Fruit fly (Drosophila melanogaster): ENCODE measurements around the gene mRpS30.

mRpS30 gene

DNA sequence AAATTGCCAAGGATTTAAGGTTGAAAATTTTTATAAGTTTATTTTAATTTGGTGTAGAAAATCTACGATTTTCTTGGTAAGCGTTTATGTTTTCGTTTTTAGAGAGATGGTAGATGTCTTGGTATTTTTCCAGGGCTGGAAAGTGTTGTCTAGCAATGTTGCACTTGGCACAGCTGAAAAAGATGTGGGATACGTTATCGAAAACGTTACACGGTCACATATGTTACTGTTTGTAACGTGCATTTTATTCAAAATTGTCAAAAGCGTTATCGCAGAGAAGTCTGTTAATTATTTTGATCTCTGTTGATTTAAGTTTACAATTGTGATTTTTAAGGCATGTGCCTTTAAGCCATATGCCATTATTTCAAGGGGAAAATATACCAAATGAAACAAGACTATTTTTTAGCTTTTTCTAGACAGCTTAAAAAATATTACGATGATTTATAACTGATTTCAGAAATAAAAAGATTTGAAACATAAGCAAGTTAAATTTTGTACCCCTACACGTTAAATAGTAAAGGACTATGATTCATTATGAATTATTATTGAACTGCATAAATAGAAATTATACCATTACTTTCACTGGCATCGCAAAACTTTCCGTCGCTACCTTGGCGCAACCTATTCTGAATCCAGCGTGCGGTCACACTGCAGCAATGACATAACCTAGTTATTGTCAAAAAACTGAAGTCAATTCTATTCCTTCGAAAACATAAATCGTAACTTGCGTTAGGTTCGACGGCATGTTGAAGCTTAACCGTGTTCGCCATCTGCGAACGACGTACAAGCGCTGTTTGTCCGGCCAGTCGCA lies at the start of gene mRpS30, which contains the start of gene Paf-AHalpha:
mRpS30 (plus strand) TSS at position 619 of the 811 bp plus-strand sequence.
Paf-AHalpha (minus strand) TSS at position 155 of the 811 bp plus-strand sequence.
- no peak for TF ChIP-seq EcR (GFP tag; optimal IDR thresholded peaks at IDR 0.05)
- TF ChIP-seq psq (optimal IDR thresholded peaks at IDR 0.05), result no peak
- TF ChIP-seq CG8478 (optimal IDR thresholded peaks at IDR 0.05), result no peak
- TF ChIP-seq pan (optimal IDR thresholded peaks at IDR 0.05), result no peak
- TF ChIP-seq usp (GFP tag; optimal IDR thresholded peaks at IDR 0.05), result no peak
- TF ChIP-seq Dll (optimal IDR thresholded peaks at IDR 0.05), result no peak

DNA sequence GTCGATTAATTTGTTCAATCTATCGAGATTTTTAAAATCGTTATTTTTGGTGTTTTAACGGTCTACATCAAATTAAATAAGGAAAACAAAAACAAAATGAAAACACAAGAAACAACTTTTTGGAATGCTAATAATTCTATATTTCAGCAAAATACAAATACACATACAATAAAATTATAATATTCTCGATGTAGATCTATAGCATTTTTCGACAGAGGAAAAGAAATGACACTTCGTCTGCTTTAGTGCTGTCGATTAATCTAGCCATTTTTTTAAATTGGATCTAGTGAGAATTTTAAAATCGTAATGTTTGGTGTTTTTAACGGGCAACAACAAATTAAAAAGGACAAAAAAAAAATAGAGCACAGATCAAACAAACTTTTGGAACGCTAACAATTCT lies 48.7 kb upstream of the mRpS30 start, which contains the start of gene Arp6:
Arp6 (minus strand) TSS at position 11 of the 400 bp plus-strand sequence.
- TF ChIP-seq EcR (GFP tag; optimal IDR thresholded peaks at IDR 0.05), result no peak
- no peak for TF ChIP-seq CG8478 (optimal IDR thresholded peaks at IDR 0.05)
- no peak for TF ChIP-seq pan (optimal IDR thresholded peaks at IDR 0.05)
- TF ChIP-seq usp (GFP tag; optimal IDR thresholded peaks at IDR 0.05), result no peak
- TF ChIP-seq Dll (optimal IDR thresholded peaks at IDR 0.05), result no peak
- no peak for TF ChIP-seq psq (optimal IDR thresholded peaks at IDR 0.05)

DNA sequence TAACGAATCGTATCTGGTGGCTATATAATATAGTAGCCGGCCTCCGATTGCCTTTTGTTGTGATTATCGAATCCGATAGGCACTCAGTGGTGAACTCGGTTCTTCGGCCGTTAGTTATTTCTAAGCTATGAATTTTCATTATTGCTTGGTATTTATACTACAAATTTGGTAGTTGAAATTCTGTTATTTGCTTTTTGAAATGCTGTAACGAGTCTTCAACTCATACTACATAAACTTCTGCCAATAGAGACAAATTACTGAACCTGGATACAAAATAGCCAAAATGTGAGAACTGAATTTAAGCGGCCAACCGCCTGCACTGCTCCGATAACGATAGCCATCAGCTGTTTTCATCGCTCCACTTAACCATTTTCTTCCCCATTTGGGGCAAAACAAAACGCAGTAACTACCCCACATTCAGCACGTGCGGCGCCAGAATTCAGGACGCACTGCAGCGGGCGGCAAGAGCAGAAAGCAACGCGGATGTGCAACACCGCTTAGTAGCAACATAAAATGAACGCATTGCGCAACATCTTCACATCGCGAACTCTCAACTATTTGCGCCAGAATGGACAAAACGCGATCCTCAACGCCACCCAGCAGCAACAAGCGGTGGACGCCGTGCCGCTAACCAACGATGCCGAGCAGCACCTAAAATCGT lies 46.8 kb upstream of the mRpS30 start, which contains the start of the genes CG11679 and CG8206:
CG11679 (minus strand) TSS at position 65 of the 661 bp plus-strand sequence.
CG8206 (plus strand) TSS at position 341 of the 661 bp plus-strand sequence.
- TF ChIP-seq pan (optimal IDR thresholded peaks at IDR 0.05) (no peak), usp (GFP tag; optimal IDR thresholded peaks at IDR 0.05) (no peak), psq (optimal IDR thresholded peaks at IDR 0.05) (no peak), Dll (optimal IDR thresholded peaks at IDR 0.05) (no peak), CG8478 (optimal IDR thresholded peaks at IDR 0.05) (no peak), EcR (GFP tag; optimal IDR thresholded peaks at IDR 0.05) (no peak)

DNA sequence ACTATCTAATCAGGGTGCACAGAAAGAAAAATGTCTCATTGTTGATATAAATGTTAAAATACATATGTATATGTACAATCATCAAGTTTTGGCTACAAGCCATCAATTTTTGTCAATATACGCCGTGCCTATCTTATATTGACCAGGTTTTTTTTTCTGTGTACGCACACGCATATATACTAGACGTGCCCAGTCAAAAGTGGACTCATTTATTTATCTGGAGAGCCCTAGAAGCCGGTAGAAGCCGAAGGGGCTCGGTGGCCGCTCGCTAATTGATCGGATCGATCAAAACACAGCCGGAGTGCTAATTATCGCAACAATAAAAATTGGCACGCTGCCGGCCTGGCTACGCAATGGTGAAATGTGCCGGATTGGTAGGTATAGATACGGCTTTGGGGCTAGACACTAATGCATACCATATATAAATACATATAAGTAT lies 45.5 kb upstream of the mRpS30 start:
- TF ChIP-seq CG8478 (optimal IDR thresholded peaks at IDR 0.05), result no peak
- no peak for TF ChIP-seq Dll (optimal IDR thresholded peaks at IDR 0.05)
- TF ChIP-seq EcR (GFP tag; optimal IDR thresholded peaks at IDR 0.05), result no peak
- no peak for TF ChIP-seq psq (optimal IDR thresholded peaks at IDR 0.05)

DNA sequence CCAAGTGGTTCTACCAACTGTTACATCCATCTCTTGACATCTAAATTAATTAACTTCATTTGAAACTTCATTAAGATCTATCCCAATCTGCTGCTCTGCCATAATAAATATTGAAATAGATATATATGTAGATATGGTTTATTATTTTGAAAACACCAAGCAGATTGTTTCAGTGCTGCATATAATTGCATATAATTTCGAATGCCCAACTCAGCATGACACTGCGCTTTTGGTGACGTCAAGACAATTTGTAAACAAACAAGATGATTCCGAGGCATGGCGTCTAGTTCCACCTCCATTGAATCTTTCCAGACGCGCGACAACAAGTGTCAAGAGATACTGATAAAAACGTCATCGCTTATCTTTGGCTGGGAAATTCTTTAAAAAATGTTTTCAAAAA lies 45.0 kb upstream of the mRpS30 start:
- TF ChIP-seq CG8478 (optimal IDR thresholded peaks at IDR 0.05) (no peak), usp (GFP tag; optimal IDR thresholded peaks at IDR 0.05) (no peak), Dll (optimal IDR thresholded peaks at IDR 0.05) (no peak), psq (optimal IDR thresholded peaks at IDR 0.05) (no peak), EcR (GFP tag; optimal IDR thresholded peaks at IDR 0.05) (no peak), pan (optimal IDR thresholded peaks at IDR 0.05) (no peak)

DNA sequence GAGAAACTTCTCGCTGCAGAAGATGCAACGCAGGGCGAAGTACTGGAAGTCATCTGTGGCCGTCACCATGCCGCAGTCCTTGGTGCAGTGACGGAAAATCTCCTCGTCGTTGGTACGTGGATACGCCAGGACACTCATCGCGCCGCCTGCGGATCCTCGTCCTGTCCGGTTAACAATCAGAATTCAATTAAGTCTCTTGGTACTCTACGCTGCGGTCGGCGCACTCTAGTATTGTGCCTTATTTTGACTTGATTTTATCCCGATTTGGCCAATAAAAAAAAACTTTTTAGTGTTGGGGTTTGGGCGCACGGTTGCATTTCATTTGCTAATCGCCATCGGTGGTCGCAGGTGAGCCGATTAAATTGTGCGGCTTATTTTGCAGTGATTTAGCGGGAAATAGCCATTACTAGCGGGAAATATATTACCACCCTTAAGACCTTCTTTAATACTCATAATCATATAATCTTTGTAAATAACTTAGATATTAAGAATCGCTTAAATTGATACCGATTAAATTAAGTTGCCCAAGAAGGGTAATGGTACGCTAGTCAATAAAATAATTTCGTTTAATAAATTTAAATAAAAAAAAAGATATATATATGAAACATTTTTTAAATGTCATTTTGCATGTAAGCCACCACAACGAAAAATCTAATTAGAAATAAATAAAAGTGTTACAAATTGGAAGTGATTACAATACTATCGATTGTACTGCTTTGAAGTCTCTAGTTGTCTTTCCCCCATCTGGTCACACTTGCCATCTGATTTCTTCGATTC lies 39.8 kb upstream of the mRpS30 start, which contains the start of the genes CG8944 and CCT6:
CG8944 (minus strand) TSS at position 327 of the 777 bp plus-strand sequence.
CCT6 (plus strand) TSS at position 744 of the 777 bp plus-strand sequence.
- no peak for TF ChIP-seq psq (optimal IDR thresholded peaks at IDR 0.05)
- TF ChIP-seq Dll (optimal IDR thresholded peaks at IDR 0.05), result no peak
- no peak for TF ChIP-seq CG8478 (optimal IDR thresholded peaks at IDR 0.05)
- no peak for TF ChIP-seq pan (optimal IDR thresholded peaks at IDR 0.05)
- no peak for TF ChIP-seq EcR (GFP tag; optimal IDR thresholded peaks at IDR 0.05)

DNA sequence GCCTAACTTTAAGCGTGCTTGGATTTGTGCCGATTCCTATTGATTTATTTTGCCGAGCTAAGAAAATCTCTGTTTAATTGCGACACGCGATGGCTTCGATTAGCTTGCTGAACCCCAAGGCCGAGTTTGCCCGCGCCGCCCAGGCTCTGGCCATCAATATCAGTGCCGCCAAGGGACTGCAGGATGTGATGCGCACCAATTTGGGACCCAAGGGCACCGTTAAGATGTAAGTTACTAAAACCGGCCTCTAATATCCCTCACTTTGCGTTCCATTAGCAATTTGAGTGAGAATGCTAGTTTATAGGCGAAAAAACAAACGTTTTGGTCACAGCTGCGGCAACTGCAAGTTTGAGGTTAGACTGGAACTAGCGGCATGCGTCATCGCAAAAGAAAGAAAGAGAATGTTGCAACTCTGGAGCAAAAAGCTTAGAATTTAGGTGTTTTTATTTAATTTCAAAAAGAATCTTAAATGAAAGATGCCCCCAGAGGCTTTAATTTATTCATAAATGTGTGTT lies 39.1 kb upstream of the mRpS30 start:
- TF ChIP-seq Dll (optimal IDR thresholded peaks at IDR 0.05) (no peak), usp (GFP tag; optimal IDR thresholded peaks at IDR 0.05) (no peak), EcR (GFP tag; optimal IDR thresholded peaks at IDR 0.05) (no peak), CG8478 (optimal IDR thresholded peaks at IDR 0.05) (no peak), psq (optimal IDR thresholded peaks at IDR 0.05) (no peak), pan (optimal IDR thresholded peaks at IDR 0.05) (no peak)

DNA sequence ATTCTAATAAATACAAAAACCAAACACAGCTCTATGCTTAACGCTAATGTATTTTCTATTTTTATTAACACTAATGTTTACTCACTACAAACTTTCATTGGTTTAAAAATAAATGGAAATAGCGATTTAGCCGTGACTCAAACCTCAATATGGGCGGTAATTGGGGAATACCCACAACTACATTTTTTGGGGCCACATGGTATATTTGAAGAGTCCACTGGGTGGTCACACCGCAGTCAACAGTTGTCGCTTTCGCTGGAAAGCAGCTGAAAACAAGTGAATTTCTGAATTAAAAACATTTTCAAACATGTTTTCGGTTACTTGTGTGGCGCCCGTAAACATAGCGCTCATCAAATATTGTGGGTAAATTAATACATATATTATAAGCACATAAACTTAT lies 36.9 kb upstream of the mRpS30 start, which contains the start of gene Mvd:
Mvd (plus strand) TSS at position 222 of the 400 bp plus-strand sequence.
- TF ChIP-seq psq (optimal IDR thresholded peaks at IDR 0.05) (no peak), usp (GFP tag; optimal IDR thresholded peaks at IDR 0.05) (no peak), Dll (optimal IDR thresholded peaks at IDR 0.05) (no peak), EcR (GFP tag; optimal IDR thresholded peaks at IDR 0.05) (no peak), CG8478 (optimal IDR thresholded peaks at IDR 0.05) (no peak), pan (optimal IDR thresholded peaks at IDR 0.05) (no peak)

DNA sequence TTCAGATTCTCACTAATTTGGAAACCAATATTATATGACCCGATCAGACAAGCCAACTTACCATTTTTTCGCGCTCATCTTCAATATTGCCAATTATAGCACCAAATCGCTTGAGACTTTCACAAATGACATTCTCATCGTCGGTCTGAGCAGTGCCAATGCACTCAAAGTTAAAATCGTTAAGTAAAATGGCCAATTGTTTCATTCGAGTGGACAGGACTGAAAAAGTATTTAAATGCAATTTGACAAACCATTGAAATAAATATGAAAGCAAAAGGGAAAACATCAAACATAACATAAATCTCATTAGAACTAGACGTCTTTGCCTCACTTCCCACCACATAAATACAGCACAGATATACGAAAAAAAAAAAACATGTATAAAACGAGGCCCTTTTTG lies 29.8 kb upstream of the mRpS30 start, which contains the start of gene CG8260:
CG8260 (plus strand) TSS at position 301 of the 400 bp plus-strand sequence.
- TF ChIP-seq usp (GFP tag; optimal IDR thresholded peaks at IDR 0.05), result no peak
- no peak for TF ChIP-seq CG8478 (optimal IDR thresholded peaks at IDR 0.05)
- TF ChIP-seq Dll (optimal IDR thresholded peaks at IDR 0.05), result no peak
- TF ChIP-seq psq (optimal IDR thresholded peaks at IDR 0.05), result no peak
- no peak for TF ChIP-seq EcR (GFP tag; optimal IDR thresholded peaks at IDR 0.05)
- no peak for TF ChIP-seq pan (optimal IDR thresholded peaks at IDR 0.05)

DNA sequence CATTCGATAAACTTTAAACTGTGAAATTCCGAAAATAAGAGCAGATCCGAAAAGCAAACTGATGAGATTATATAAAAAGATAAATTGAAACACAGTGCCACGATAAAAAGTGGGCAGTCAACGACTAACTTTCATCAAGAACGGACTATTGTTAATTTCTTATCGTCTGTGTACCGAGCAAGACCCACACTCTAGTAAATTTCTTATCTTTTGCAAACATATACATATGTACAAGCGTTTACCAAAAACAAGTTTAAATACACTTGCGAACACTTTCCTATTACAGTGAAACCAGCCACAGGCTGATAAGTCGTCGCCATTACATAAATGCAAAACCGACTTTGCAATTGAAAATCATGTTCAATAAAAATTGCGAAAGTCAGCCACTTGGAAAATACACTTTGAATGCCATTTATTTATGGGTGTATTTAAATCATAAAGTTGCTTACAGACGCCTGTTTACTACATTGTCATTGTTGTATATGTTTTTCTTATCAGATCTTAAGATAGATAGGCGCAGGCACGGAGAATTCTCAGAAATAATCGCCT lies 27.1 kb upstream of the mRpS30 start:
- TF ChIP-seq EcR (GFP tag; optimal IDR thresholded peaks at IDR 0.05), result no peak
- TF ChIP-seq psq (optimal IDR thresholded peaks at IDR 0.05), result no peak
- no peak for TF ChIP-seq CG8478 (optimal IDR thresholded peaks at IDR 0.05)
- TF ChIP-seq usp (GFP tag; optimal IDR thresholded peaks at IDR 0.05), result no peak
- TF ChIP-seq pan (optimal IDR thresholded peaks at IDR 0.05), result no peak
